Worm (Caenorhabditis elegans): ENCODE data around the gene K09C8.2.

- TF ChIP-seq nhr-11 (tag; optimal IDR thresholded peaks at IDR 0.05) = no peak
- no peak for TF ChIP-seq elt-3 (tag; optimal IDR thresholded peaks at IDR 0.05)
- TF ChIP-seq nhr-67 (tag; optimal IDR thresholded peaks at IDR 0.05) = no peak
- TF ChIP-seq daf-12 (tag; optimal IDR thresholded peaks at IDR 0.05) = no peak
- no peak for TF ChIP-seq ztf-11 (tag; optimal IDR thresholded peaks at IDR 0.05)
- no peak for TF ChIP-seq elt-1 (tag; optimal IDR thresholded peaks at IDR 0.05)
- TF ChIP-seq eor-1 (tag; optimal IDR thresholded peaks at IDR 0.05) = no peak
- TF ChIP-seq snpc-4 (tag; optimal IDR thresholded peaks at IDR 0.05) = no peak
- no peak for TF ChIP-seq zag-1 (tag; optimal IDR thresholded peaks at IDR 0.05)
- no peak for TF ChIP-seq hmg-11 (tag; optimal IDR thresholded peaks at IDR 0.05)
- TF ChIP-seq nhr-12 (tag; optimal IDR thresholded peaks at IDR 0.05) = no peak
Measured at ce11 chrX:10924031-10924430, 35.2 kb upstream of the K09C8.2 start.

All from whole organism, L3 larva.